Worm (Caenorhabditis elegans): ENCODE results near the gene C14C10.2.

DNA sequence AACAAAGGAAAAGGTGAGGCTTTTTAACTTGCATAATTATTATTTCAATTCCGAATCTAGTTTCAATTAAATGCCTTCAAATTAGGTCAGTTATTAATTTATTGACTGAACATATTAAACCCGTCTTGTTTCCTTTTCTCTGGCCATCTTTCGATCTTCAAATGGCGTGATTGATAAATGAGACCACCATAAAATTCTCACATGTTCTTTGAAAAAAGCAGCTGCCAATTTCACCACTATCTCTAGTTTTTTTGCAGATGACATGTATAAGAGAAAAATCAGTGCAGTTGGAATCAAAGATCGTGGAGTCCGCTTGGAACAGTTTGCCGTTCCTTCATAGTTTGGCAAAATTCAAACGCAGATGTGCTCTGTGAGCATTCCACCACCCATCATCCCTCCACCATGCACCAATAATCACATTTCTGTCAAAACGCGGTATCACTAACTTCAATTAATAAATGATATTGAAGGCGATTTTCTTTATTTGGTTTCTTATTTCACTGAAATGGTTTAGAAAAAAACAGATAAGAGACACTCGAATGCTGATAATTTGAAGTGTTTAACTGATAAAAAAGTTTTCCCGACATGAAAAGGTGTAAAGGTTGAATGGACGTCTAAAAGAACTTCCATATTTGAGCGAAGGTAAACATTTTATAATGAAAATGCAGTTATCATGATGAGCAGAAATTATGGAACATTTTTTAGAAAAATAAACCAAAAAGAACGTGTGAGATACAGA, 45.7 kb upstream of the C14C10.2 start:
- no peak for TF ChIP-seq nhr-28 (tag; optimal IDR thresholded peaks at IDR 0.05)
- no peak for TF ChIP-seq unc-62 (GFP tag; optimal IDR thresholded peaks at IDR 0.05)
- TF ChIP-seq lin-13 (tag; optimal IDR thresholded peaks at IDR 0.05) = no peak
- no peak for TF ChIP-seq mab-5 (tag; optimal IDR thresholded peaks at IDR 0.05)
- TF ChIP-seq M03D4.4 (tag; optimal IDR thresholded peaks at IDR 0.05) = no peak
- no peak for TF ChIP-seq mls-2 (tag; optimal IDR thresholded peaks at IDR 0.05)
- no peak for TF ChIP-seq lsy-2 (tag; optimal IDR thresholded peaks at IDR 0.05)
- no peak for TF ChIP-seq nhr-12 (tag; optimal IDR thresholded peaks at IDR 0.05)
- TF ChIP-seq ces-1 (GFP tag; optimal IDR thresholded peaks at IDR 0.05) = no peak
- no peak for TF ChIP-seq bed-3 (GFP tag; optimal IDR thresholded peaks at IDR 0.05)
- TF ChIP-seq unc-39 (tag; optimal IDR thresholded peaks at IDR 0.05) = no peak
- no peak for TF ChIP-seq mep-1 (tag; optimal IDR thresholded peaks at IDR 0.05)
- no peak for TF ChIP-seq ztf-11 (tag; optimal IDR thresholded peaks at IDR 0.05)

Measured in whole organism, mixed stage, embryonic.